Worm (Caenorhabditis elegans) whole organism, young adult: ENCODE data around the gene srx-46.

Source experiments
- C06A6.2 ChIP-seq: fragments of 200-800 bp; sonication (Bioruptor generic); conservative IDR thresholded peaks from 2 replicates; pipeline ENCODE4 v1.3.6; 2022; ENCODE audit warnings: missing genetic modification characterization, missing compliant biosample characterization
- C17E4.6 ChIP-seq: fragments of 200-800 bp; sonication (Bioruptor generic); IDR thresholded peaks from 2 replicates; pipeline ENCODE4 v1.3.6; 2022; ENCODE audit warnings: missing genetic modification reagents, missing genetic modification characterization, missing compliant biosample characterization
- D2030.7 ChIP-seq: fragments of 200-800 bp; sonication (Bioruptor generic); IDR thresholded peaks from 2 replicates; pipeline ENCODE4 v1.3.6; 2022; ENCODE audit warnings: missing genetic modification reagents, missing genetic modification characterization, missing compliant biosample characterization
- F33H1.4 ChIP-seq: fragments of 200-800 bp; sonication (Bioruptor generic); IDR thresholded peaks from 2 replicates; pipeline ENCODE4 v1.3.6; 2022; ENCODE audit warnings: missing genetic modification reagents, missing genetic modification characterization, missing compliant biosample characterization
- F37B4.10 ChIP-seq: fragments of 200-800 bp; sonication (Bioruptor generic); IDR thresholded peaks from 2 replicates; pipeline ENCODE4 v1.3.6; 2022; ENCODE audit warnings: missing genetic modification characterization, missing compliant biosample characterization
- F57A8.1 ChIP-seq: fragments of 200-800 bp; sonication (Bioruptor generic); optimal IDR thresholded peaks from 2 replicates; lab custom pipeline; 2018; ENCODE audit warnings: mild to moderate bottlenecking, missing genetic modification characterization, moderate library complexity, missing compliant biosample characterization
- F57C9.4 ChIP-seq: sonication (generic microtip); optimal IDR thresholded peaks from 2 replicates; lab custom pipeline; 2017; ENCODE audit warnings: mild to moderate bottlenecking, missing genetic modification characterization, missing compliant biosample characterization
- K11D2.4 ChIP-seq: fragments of 200-800 bp; sonication (Bioruptor generic); IDR thresholded peaks from 2 replicates; pipeline ENCODE4 v1.3.6; 2022; ENCODE audit warnings: missing genetic modification reagents, missing genetic modification characterization, missing compliant biosample characterization
- Y67H2A.10 ChIP-seq: fragments of 200-800 bp; sonication (Bioruptor generic); conservative IDR thresholded peaks from 2 replicates; pipeline ENCODE4 v1.3.6; 2022; ENCODE audit warnings: missing genetic modification reagents, missing genetic modification characterization, missing compliant biosample characterization
- Y79H2A.3 ChIP-seq: fragments of 200-800 bp; sonication (Bioruptor generic); conservative IDR thresholded peaks from 2 replicates; pipeline ENCODE4 v1.3.6; 2022; ENCODE audit warnings: missing genetic modification reagents, missing genetic modification characterization, missing compliant biosample characterization
- ama-1 ChIP-seq, 3 experiments: fragments of 150-350 bp in 1 of 3; sonication (generic microtip) in 2 of 3; optimal IDR thresholded peaks; 2 replicates each; lab custom pipeline; 2014 to 2018; ENCODE audit warnings: missing biosample characterization in 2 of 3, missing genetic modification characterization in 2 of 3, missing genetic modification reagents in 2 of 3
- atf-7 ChIP-seq: sonication (generic microtip); optimal IDR thresholded peaks from 2 replicates; lab custom pipeline; 2017; ENCODE audit warnings: mild to moderate bottlenecking, missing genetic modification characterization, missing compliant biosample characterization
- attf-3 ChIP-seq: fragments of 200-800 bp; sonication (Bioruptor generic); conservative IDR thresholded peaks from 2 replicates; pipeline ENCODE4 v1.3.6; 2022; ENCODE audit warnings: missing genetic modification reagents, missing genetic modification characterization, missing compliant biosample characterization
- attf-5 ChIP-seq: fragments of 200-800 bp; sonication (Bioruptor generic); optimal IDR thresholded peaks from 2 replicates; lab custom pipeline; 2018; ENCODE audit warnings: mild to moderate bottlenecking, missing genetic modification characterization, missing compliant biosample characterization
- bed-1 ChIP-seq: fragments of 200-800 bp; sonication (Bioruptor generic); IDR thresholded peaks from 2 replicates; pipeline ENCODE4 v1.3.6; 2022; ENCODE audit warnings: missing genetic modification reagents, missing genetic modification characterization, missing compliant biosample characterization
- ccch-3 ChIP-seq: fragments of 200-800 bp; sonication (Bioruptor generic); optimal IDR thresholded peaks from 2 replicates; lab custom pipeline; 2018; ENCODE audit warnings: mild to moderate bottlenecking, missing genetic modification characterization, missing compliant biosample characterization
- chd-7 ChIP-seq: sonication (generic microtip); optimal IDR thresholded peaks from 2 replicates; lab custom pipeline; 2016; ENCODE audit warnings: mild to moderate bottlenecking, missing genetic modification characterization, moderate library complexity, missing compliant biosample characterization
- dpl-1 ChIP-seq: fragments of 150-350 bp; optimal IDR thresholded peaks from 2 replicates; lab custom pipeline; 2014; ENCODE audit warnings: missing biosample characterization, missing genetic modification reagents, missing genetic modification characterization
- ekl-4 ChIP-seq: fragments of 200-800 bp; sonication (Bioruptor generic); IDR thresholded peaks from 2 replicates; pipeline ENCODE4 v1.3.6; 2022; ENCODE audit warnings: missing genetic modification reagents, missing genetic modification characterization, missing compliant biosample characterization
- ets-4 ChIP-seq: fragments of 200-800 bp; sonication (Bioruptor generic); optimal IDR thresholded peaks from 2 replicates; lab custom pipeline; 2018; ENCODE audit warnings: mild to moderate bottlenecking, missing genetic modification characterization, missing compliant biosample characterization
- hlh-26 ChIP-seq: fragments of 200-800 bp; sonication (Bioruptor generic); conservative IDR thresholded peaks from 2 replicates; pipeline ENCODE4 v1.3.6; 2022; ENCODE audit warnings: missing genetic modification reagents, missing genetic modification characterization, missing compliant biosample characterization
- let-526 ChIP-seq: fragments of 200-800 bp; sonication (Bioruptor generic); IDR thresholded peaks from 2 replicates; pipeline ENCODE4 v1.3.6; 2022; ENCODE audit warnings: missing genetic modification reagents, missing genetic modification characterization, missing compliant biosample characterization
- let-607 ChIP-seq, 2 experiments: fragments of 200-800 bp in 1 of 2; sonication (Bioruptor generic) in 1 of 2; sonication (generic microtip) in 1 of 2; optimal IDR thresholded peaks; 2 replicates each; lab custom pipeline; 2016 to 2018; ENCODE audit warnings: mild to moderate bottlenecking in 2 of 2, missing compliant biosample characterization in 2 of 2, missing genetic modification characterization in 2 of 2, moderate library complexity in 2 of 2, missing genotype in 1 of 2
- lin-26 ChIP-seq: fragments of 200-800 bp; sonication (Bioruptor generic); IDR thresholded peaks from 2 replicates; pipeline ENCODE4 v1.3.6; 2022; ENCODE audit warnings: missing genetic modification reagents, missing genetic modification characterization, missing compliant biosample characterization
- lin-35 ChIP-seq, 3 experiments: fragments of 150-350 bp in 2 of 3; sonication (generic microtip) in 1 of 3; optimal IDR thresholded peaks; 2 replicates each; lab custom pipeline; 2014 to 2018; ENCODE audit warnings: missing biosample characterization in 3 of 3, missing genetic modification characterization in 3 of 3, missing genetic modification reagents in 3 of 3
- lsl-1 ChIP-seq: fragments of 200-800 bp; sonication (Bioruptor generic); optimal IDR thresholded peaks from 2 replicates; lab custom pipeline; 2018; ENCODE audit warnings: mild to moderate bottlenecking, missing genetic modification characterization, moderate library complexity, missing compliant biosample characterization
- madf-8 ChIP-seq: fragments of 200-800 bp; sonication (Bioruptor generic); conservative IDR thresholded peaks from 2 replicates; pipeline ENCODE4 v1.3.6; 2022; ENCODE audit warnings: missing genetic modification reagents, missing genetic modification characterization, missing compliant biosample characterization
- mcd-1 ChIP-seq: fragments of 200-800 bp; sonication (Bioruptor generic); IDR thresholded peaks from 2 replicates; pipeline ENCODE4 v1.3.6; 2022; ENCODE audit warnings: missing genetic modification reagents, missing genetic modification characterization, missing compliant biosample characterization
- mxl-1 ChIP-seq: sonication (generic microtip); optimal IDR thresholded peaks from 2 replicates; lab custom pipeline; 2016; ENCODE audit warnings: missing genetic modification characterization, missing compliant biosample characterization
- nfya-1 ChIP-seq: sonication (generic microtip); optimal IDR thresholded peaks from 2 replicates; lab custom pipeline; 2017; ENCODE audit warnings: antibody characterized with exemption, missing compliant biosample characterization, missing genetic modification characterization, borderline replicate concordance; ENCODE audit not compliant: insufficient read depth
- nfya-2 ChIP-seq: fragments of 200-800 bp; sonication (Bioruptor generic); IDR thresholded peaks from 2 replicates; pipeline ENCODE4 v1.3.6; 2022; ENCODE audit warnings: missing genetic modification reagents, missing genetic modification characterization, missing compliant biosample characterization
- nhr-179 ChIP-seq: sonication (generic microtip); optimal IDR thresholded peaks from 2 replicates; lab custom pipeline; 2016; ENCODE audit warnings: mild to moderate bottlenecking, missing genetic modification characterization, missing compliant biosample characterization
- nhr-80 ChIP-seq: sonication (generic microtip); optimal IDR thresholded peaks from 2 replicates; lab custom pipeline; 2016; ENCODE audit warnings: missing genetic modification characterization, missing compliant biosample characterization
- pha-4 ChIP-seq: fragments of 150-350 bp; sonication (generic microtip); optimal IDR thresholded peaks from 2 replicates; lab custom pipeline; 2014; ENCODE audit warnings: missing biosample characterization, missing genetic modification reagents, missing genetic modification characterization
- rcor-1 ChIP-seq: fragments of 200-800 bp; sonication (Bioruptor generic); IDR thresholded peaks from 2 replicates; pipeline ENCODE4 v1.3.6; 2022; ENCODE audit warnings: missing genetic modification reagents, missing genetic modification characterization, missing compliant biosample characterization
- rec-8 ChIP-seq, 2 experiments: sonication (generic microtip); optimal IDR thresholded peaks; 2 replicates each; lab custom pipeline; 2016; ENCODE audit warnings: mild to moderate bottlenecking in 2 of 2, missing genetic modification characterization in 2 of 2, missing genetic modification reagents in 2 of 2, missing genotype in 2 of 2, missing biosample characterization in 1 of 2, missing compliant biosample characterization in 1 of 2, moderate library complexity in 1 of 2
- rpc-1 ChIP-seq, 2 experiments: fragments of 150-350 bp in 1 of 2; sonication (generic microtip) in 1 of 2; optimal IDR thresholded peaks; 2 replicates each; lab custom pipeline; 2014 to 2018; ENCODE audit warnings: missing biosample characterization in 1 of 2, missing genetic modification characterization in 1 of 2, missing genetic modification reagents in 1 of 2, missing genotype in 1 of 2
- snpc-3.4 ChIP-seq: sonication (generic microtip); optimal IDR thresholded peaks from 2 replicates; lab custom pipeline; 2017; ENCODE audit warnings: missing genetic modification characterization, mild to moderate bottlenecking, missing compliant biosample characterization, antibody characterized with exemption, moderate library complexity, missing genotype, missing genetic modification reagents
- somi-1 ChIP-seq: fragments of 200-800 bp; sonication (Bioruptor generic); optimal IDR thresholded peaks from 2 replicates; lab custom pipeline; 2018; ENCODE audit warnings: mild to moderate bottlenecking, missing genetic modification characterization, missing compliant biosample characterization
- unc-130 ChIP-seq: sonication (generic microtip); optimal IDR thresholded peaks from 2 replicates; lab custom pipeline; 2016; ENCODE audit warnings: missing genetic modification reagents, missing genetic modification characterization, missing compliant biosample characterization
- unc-62 ChIP-seq: fragments of 150-350 bp; optimal IDR thresholded peaks from 2 replicates; lab custom pipeline; 2014; ENCODE audit warnings: missing biosample characterization, missing genetic modification reagents, missing genetic modification characterization
- ztf-22 ChIP-seq: fragments of 200-800 bp; sonication (Bioruptor generic); optimal IDR thresholded peaks from 2 replicates; lab custom pipeline; 2018; ENCODE audit warnings: mild to moderate bottlenecking, missing genetic modification characterization, moderate library complexity, missing compliant biosample characterization
- ztf-28 ChIP-seq: fragments of 200-800 bp; sonication (Bioruptor generic); IDR thresholded peaks from 2 replicates; pipeline ENCODE4 v1.3.6; 2022; ENCODE audit warnings: missing genetic modification reagents, missing genetic modification characterization, missing compliant biosample characterization
- ztf-3 ChIP-seq: fragments of 200-800 bp; sonication (Bioruptor generic); optimal IDR thresholded peaks from 2 replicates; lab custom pipeline; 2018; ENCODE audit warnings: mild to moderate bottlenecking, missing genetic modification characterization, missing compliant biosample characterization

srx-46 gene

ce11 chrV:9343629-9344624 is 9.1 kb upstream of the srx-46 start, which contains the start of gene tos-1 (continued):
- TF ChIP-seq mxl-1 (tag; lab: Kevin White, UChicago) (no peak), rpc-1 (optimal IDR thresholded peaks at IDR 0.05; lab: Kevin White, UChicago) (no peak), rpc-1 (tag; optimal IDR thresholded peaks at IDR 0.05; lab: Kevin White, UChicago) (no peak), nhr-80 (peak; percentile 94), K11D2.4 (GFP tag; lab: Robert Waterston, UW) (peak; percentile 97), F57C9.4 (tag; lab: Kevin White, UChicago) (peak; percentile 84), C06A6.2 (GFP tag; lab: Robert Waterston, UW) (peak; percentile 95), Y67H2A.10 (GFP tag; lab: Robert Waterston, UW) (peak; percentile 98), unc-62 (GFP tag; lab: Kevin White, UChicago) (peak; percentile 59), dpl-1 (GFP tag; lab: Kevin White, UChicago) (peak; percentile 44), bed-1 (GFP tag; lab: Robert Waterston, UW) (no peak), lin-26 (GFP tag; lab: Robert Waterston, UW) (peak; percentile 74; the same call in 1 of the 2 replicates), Y79H2A.3 (GFP tag; lab: Robert Waterston, UW) (peak; percentile 74; the same call in 1 of the 2 replicates), rcor-1 (peak; percentile 81), attf-5 (GFP tag; lab: Kevin White, UChicago) (peak; percentile 95), ccch-3 (GFP tag; lab: Kevin White, UChicago) (peak; percentile 9), unc-130 (peak; percentile 21), F57A8.1 (GFP tag; lab: Kevin White, UChicago) (no peak), let-526 (GFP tag; lab: Robert Waterston, UW) (peak; percentile 91), ama-1 (optimal IDR thresholded peaks at IDR 0.05; lab: Kevin White, UChicago) (peak; percentile 99), ama-1 (GFP tag; optimal IDR thresholded peaks at IDR 0.05; lab: Kevin White, UChicago) (no peak), ztf-3 (peak; percentile 86), ekl-4 (GFP tag; lab: Robert Waterston, UW) (peak; percentile 97), lin-35 (GFP tag; optimal IDR thresholded peaks at IDR 0.05; lab: Kevin White, UChicago) (peak in 2 of 3 experiments; percentile 80 to 85), pha-4 (tag; lab: Kevin White, UChicago) (peak; percentile 83), lsl-1 (GFP tag; lab: Kevin White, UChicago) (peak; percentile 52), ztf-28 (GFP tag; lab: Robert Waterston, UW) (0 out of 2 replicates have a peak, but pooled peaks have one; percentile 60), ztf-22 (GFP tag; lab: Kevin White, UChicago) (peak; percentile 93), let-607 (tag; optimal IDR thresholded peaks at IDR 0.05; lab: Kevin White, UChicago) (peak; percentile 89 to 90), somi-1 (GFP tag; lab: Kevin White, UChicago) (peak; percentile 98), D2030.7 (GFP tag; lab: Robert Waterston, UW) (peak; percentile 85), rec-8 (tag; optimal IDR thresholded peaks at IDR 0.05; lab: Kevin White, UChicago) (no peak), atf-7 (peak; percentile 99), attf-3 (GFP tag; lab: Robert Waterston, UW) (peak; percentile 87), chd-7 (tag; lab: Kevin White, UChicago) (peak; percentile 98), F33H1.4 (GFP tag; lab: Robert Waterston, UW) (peak; percentile 62), nhr-179 (tag; lab: Kevin White, UChicago) (no peak), C17E4.6 (GFP tag; lab: Robert Waterston, UW) (peak; percentile 86), F37B4.10 (GFP tag; lab: Robert Waterston, UW) (0 out of 2 replicates have a peak, but pooled peaks have one; percentile 63), madf-8 (GFP tag; lab: Robert Waterston, UW) (0 out of 2 replicates have a peak, but pooled peaks have one; percentile 14), nfya-2 (GFP tag; lab: Robert Waterston, UW) (no peak), nfya-1 (tag; lab: Kevin White, UChicago) (no peak), snpc-3.4 (tag; lab: Kevin White, UChicago) (peak; percentile 48), mcd-1 (GFP tag; lab: Robert Waterston, UW) (peak; percentile 88), hlh-26 (no peak), ets-4 (GFP tag; lab: Kevin White, UChicago) (peak; percentile 29)
